Fruit fly (Drosophila melanogaster) whole organism, embryonic: ENCODE results near the gene RabGGTa.
A peak's percentile ranks its signal among the peaks of the same experiment; 100 is the strongest.

ENCODE experiments used
- Awh ChIP-seq: fragments of 200-800 bp; sonication (Bioruptor generic); IDR thresholded peaks from 2 replicates; pipeline ENCODE4, ENCODE4 v1.3.6; 2022; ENCODE audit warnings: missing biosample characterization, missing genetic modification characterization
- CG10959 ChIP-seq: fragments of 200-800 bp; sonication (Bioruptor generic); IDR thresholded peaks from 2 replicates; pipeline ENCODE4 v1.3.6; 2022; ENCODE audit warnings: missing biosample characterization, missing genetic modification characterization
- CG10979 ChIP-seq: fragments of 200-800 bp; sonication (Bioruptor generic); optimal IDR thresholded peaks from 2 replicates; lab custom pipeline; 2018; ENCODE audit warnings: missing biosample characterization, mild to moderate bottlenecking, missing genetic modification characterization, moderate library complexity
- CG12155 ChIP-seq: fragments of 200-800 bp; sonication (Bioruptor generic); optimal IDR thresholded peaks from 3 replicates; lab custom pipeline; 2016; ENCODE audit warnings: missing biosample characterization, missing genetic modification characterization
- CG15011 ChIP-seq: fragments of 200-800 bp; sonication (Bioruptor generic); optimal IDR thresholded peaks from 3 replicates; lab custom pipeline; 2018; ENCODE audit warnings: missing biosample characterization, mild to moderate bottlenecking, missing genetic modification characterization
- CG17829 ChIP-seq: fragments of 200-800 bp; optimal IDR thresholded peaks from 2 replicates; lab custom pipeline; 2019; ENCODE audit warnings: missing biosample characterization, mild to moderate bottlenecking, missing genetic modification characterization, moderate library complexity
- CG18011 ChIP-seq: fragments of 200-800 bp; sonication (Bioruptor generic); optimal IDR thresholded peaks from 2 replicates; lab custom pipeline; 2017; ENCODE audit warnings: missing biosample characterization, missing genetic modification characterization, mild to moderate bottlenecking, moderate library complexity, missing genotype
- CG30403 ChIP-seq: fragments of 200-800 bp; sonication (Bioruptor generic); optimal IDR thresholded peaks from 3 replicates; lab custom pipeline; 2016; ENCODE audit warnings: missing biosample characterization, missing genetic modification characterization
- CG31224 ChIP-seq: fragments of 200-800 bp; sonication (Bioruptor generic); IDR thresholded peaks from 2 replicates; pipeline ENCODE4 v1.3.6; 2022; ENCODE audit warnings: missing biosample characterization, missing genetic modification characterization
- CG6689 ChIP-seq: fragments of 200-800 bp; sonication (Bioruptor generic); IDR thresholded peaks from 2 replicates; pipeline ENCODE4 v1.3.6; 2022; ENCODE audit warnings: missing biosample characterization, missing genetic modification characterization
- CG6791 ChIP-seq: fragments of 200-800 bp; sonication (Bioruptor generic); IDR thresholded peaks from 3 replicates; pipeline ENCODE4 v1.3.6; 2022; ENCODE audit warnings: missing biosample characterization, missing genetic modification characterization; ENCODE audit not compliant: partially characterized antibody
- CG7839 ChIP-seq: fragments of 200-800 bp; sonication (Bioruptor generic); optimal IDR thresholded peaks from 3 replicates; lab custom pipeline; 2018; ENCODE audit warnings: missing biosample characterization, mild to moderate bottlenecking, missing genetic modification characterization, moderate library complexity
- CG8765 ChIP-seq: fragments of 200-800 bp; sonication (Bioruptor generic); IDR thresholded peaks from 2 replicates; pipeline ENCODE4 v1.3.6; 2022; ENCODE audit warnings: missing biosample characterization, missing genetic modification characterization
- ERR ChIP-seq: fragments of 200-800 bp; sonication (Bioruptor generic); optimal IDR thresholded peaks from 2 replicates; lab custom pipeline; 2016; ENCODE audit warnings: missing biosample characterization, missing genetic modification characterization
- Ets65A ChIP-seq: fragments of 200-800 bp; sonication (Bioruptor generic); peaks from one replicate; lab custom pipeline; 2016; ENCODE audit warnings: missing biosample characterization, missing genetic modification characterization
- Gug ChIP-seq: fragments of 200-800 bp; sonication (Bioruptor generic); IDR thresholded peaks from 4 replicates; pipeline ENCODE4 v1.3.6; 2022; ENCODE audit warnings: missing biosample characterization, missing genetic modification characterization
- HLH3B ChIP-seq: fragments of 200-800 bp; sonication (Bioruptor generic); IDR thresholded peaks from 2 replicates; pipeline ENCODE4 v1.3.6; 2022; ENCODE audit warnings: missing biosample characterization, missing genetic modification characterization
- HmgZ ChIP-seq: fragments of 200-800 bp; sonication (Bioruptor generic); optimal IDR thresholded peaks from 2 replicates; lab custom pipeline; 2018; ENCODE audit warnings: missing biosample characterization, mild to moderate bottlenecking, missing genetic modification characterization
- Meics ChIP-seq: fragments of 200-800 bp; sonication (Bioruptor generic); optimal IDR thresholded peaks from 2 replicates; lab custom pipeline; 2017; ENCODE audit warnings: missing biosample characterization, mild to moderate bottlenecking, missing genetic modification characterization
- NFAT ChIP-seq: fragments of 200-800 bp; sonication (Bioruptor generic); IDR thresholded peaks from 2 replicates; pipeline ENCODE4 v1.3.6; 2022; ENCODE audit warnings: missing biosample characterization, missing genetic modification characterization
- PHDP ChIP-seq: fragments of 200-800 bp; sonication (Bioruptor generic); optimal IDR thresholded peaks from 3 replicates; lab custom pipeline; 2018; ENCODE audit warnings: missing biosample characterization, mild to moderate bottlenecking, missing genetic modification characterization, moderate library complexity
- Rfx ChIP-seq: fragments of 200-800 bp; sonication (Bioruptor generic); IDR thresholded peaks from 2 replicates; pipeline ENCODE4 v1.3.6; 2022; ENCODE audit warnings: missing biosample characterization, missing genetic modification characterization
- Scr ChIP-seq: fragments of 200-800 bp; sonication (Bioruptor generic); IDR thresholded peaks from 2 replicates; pipeline ENCODE4 v1.3.6; 2022; ENCODE audit warnings: missing biosample characterization, missing genetic modification characterization; ENCODE audit not compliant: partially characterized antibody
- az2 ChIP-seq: fragments of 200-800 bp; sonication (Bioruptor generic); optimal IDR thresholded peaks from 3 replicates; lab custom pipeline; 2016; ENCODE audit warnings: missing biosample characterization, missing genetic modification characterization
- chm ChIP-seq: fragments of 200-800 bp; sonication (Bioruptor generic); IDR thresholded peaks from 2 replicates; pipeline ENCODE4 v1.3.6; 2022; ENCODE audit warnings: missing biosample characterization, missing genetic modification characterization
- dmrt99B ChIP-seq: fragments of 200-800 bp; sonication (Bioruptor generic); optimal IDR thresholded peaks from 2 replicates; lab custom pipeline; 2018; ENCODE audit warnings: missing biosample characterization, mild to moderate bottlenecking, missing genetic modification characterization, moderate library complexity
- dysf ChIP-seq: fragments of 200-800 bp; sonication (Bioruptor generic); IDR thresholded peaks from 3 replicates; pipeline ENCODE4 v1.3.6; 2022; ENCODE audit warnings: missing biosample characterization, missing genetic modification characterization
- fd96Cb ChIP-seq: fragments of 200-800 bp; sonication (Bioruptor generic); optimal IDR thresholded peaks from 2 replicates; lab custom pipeline; 2018; ENCODE audit warnings: missing biosample characterization, mild to moderate bottlenecking, missing genetic modification characterization, moderate library complexity
- ftz-f1 ChIP-seq: fragments of 200-800 bp; sonication (Bioruptor generic); optimal IDR thresholded peaks from 2 replicates; lab custom pipeline; 2016; ENCODE audit warnings: missing biosample characterization, missing genetic modification characterization
- gem ChIP-seq: fragments of 200-800 bp; sonication (Bioruptor generic); optimal IDR thresholded peaks from 2 replicates; lab custom pipeline; 2019; ENCODE audit warnings: missing biosample characterization, mild to moderate bottlenecking, missing genetic modification characterization, moderate library complexity
- grau ChIP-seq: fragments of 200-800 bp; optimal IDR thresholded peaks from 3 replicates; lab custom pipeline; 2019; ENCODE audit warnings: missing biosample characterization, mild to moderate bottlenecking, missing genetic modification characterization, moderate library complexity
- ind ChIP-seq: fragments of 200-800 bp; sonication (Bioruptor generic); optimal IDR thresholded peaks from 3 replicates; lab custom pipeline; 2016; ENCODE audit warnings: missing biosample characterization, missing genetic modification characterization
- kay ChIP-seq: fragments of 200-800 bp; sonication (Bioruptor generic); optimal IDR thresholded peaks from 2 replicates; lab custom pipeline; 2016; ENCODE audit warnings: missing biosample characterization, missing genetic modification characterization
- klu ChIP-seq: fragments of 200-800 bp; sonication (Bioruptor generic); IDR thresholded peaks from 2 replicates; pipeline ENCODE4 v1.3.6; 2022; ENCODE audit warnings: missing biosample characterization, missing genetic modification characterization
- kni ChIP-seq: fragments of 200-800 bp; sonication (Bioruptor generic); optimal IDR thresholded peaks from 3 replicates; lab custom pipeline; 2017; ENCODE audit warnings: mild to moderate bottlenecking, missing biosample characterization, missing genetic modification reagents, missing genetic modification characterization
- lmd ChIP-seq: fragments of 200-800 bp; sonication (Bioruptor generic); IDR thresholded peaks from 2 replicates; pipeline ENCODE4 v1.3.6; 2022; ENCODE audit warnings: missing biosample characterization, missing genetic modification characterization
- oc ChIP-seq: fragments of 200-800 bp; sonication (Bioruptor generic); optimal IDR thresholded peaks from 2 replicates; lab custom pipeline; 2018; ENCODE audit warnings: missing biosample characterization, mild to moderate bottlenecking, missing genetic modification characterization, moderate library complexity
- odd ChIP-seq: fragments of 200-800 bp; sonication (Bioruptor generic); optimal IDR thresholded peaks from 2 replicates; lab custom pipeline; 2017; ENCODE audit warnings: missing biosample characterization, mild to moderate bottlenecking, missing genetic modification characterization
- peb ChIP-seq: fragments of 200-800 bp; sonication (Bioruptor generic); IDR thresholded peaks from 2 replicates; pipeline ENCODE4 v1.3.6; 2022; ENCODE audit warnings: missing biosample characterization, missing genetic modification characterization
- row ChIP-seq: fragments of 200-800 bp; sonication (Bioruptor generic); IDR thresholded peaks from 3 replicates; pipeline ENCODE4 v1.3.6; 2022; ENCODE audit warnings: missing biosample characterization, missing genetic modification characterization
- sens ChIP-seq: fragments of 200-800 bp; sonication (Bioruptor generic); peaks from one replicate; lab custom pipeline; 2016; ENCODE audit warnings: missing biosample characterization, missing genetic modification characterization
- sisA ChIP-seq: fragments of 200-800 bp; sonication (Bioruptor generic); IDR thresholded peaks from 2 replicates; pipeline ENCODE4 v1.3.6; 2022; ENCODE audit warnings: missing biosample characterization, missing genetic modification characterization
- slbo ChIP-seq: fragments of 200-800 bp; sonication (Bioruptor generic); IDR thresholded peaks from 2 replicates; pipeline ENCODE4 v1.3.6; 2022; ENCODE audit warnings: missing biosample characterization, missing genetic modification characterization
- sob ChIP-seq: fragments of 200-800 bp; sonication (Bioruptor generic); IDR thresholded peaks from 2 replicates; pipeline ENCODE4 v1.3.6; 2022; ENCODE audit warnings: missing biosample characterization, missing genetic modification characterization
- tio ChIP-seq: fragments of 200-800 bp; sonication (Bioruptor generic); optimal IDR thresholded peaks from 2 replicates; lab custom pipeline; 2017; ENCODE audit warnings: missing biosample characterization, missing genetic modification characterization, inconsistent platforms
- tna ChIP-seq: fragments of 200-800 bp; sonication (Bioruptor generic); IDR thresholded peaks from 2 replicates; pipeline ENCODE4 v1.3.6; 2022; ENCODE audit warnings: missing biosample characterization, missing genetic modification characterization; ENCODE audit not compliant: partially characterized antibody
- unpg ChIP-seq: fragments of 200-800 bp; sonication (Bioruptor generic); optimal IDR thresholded peaks from 3 replicates; lab custom pipeline; 2018; ENCODE audit warnings: missing biosample characterization, mild to moderate bottlenecking, missing genetic modification characterization, moderate library complexity
- wdn ChIP-seq: fragments of 200-800 bp; sonication (Bioruptor generic); IDR thresholded peaks from 2 replicates; pipeline ENCODE4 v1.3.6; 2022; ENCODE audit warnings: missing biosample characterization, missing genetic modification characterization
- yki ChIP-seq: fragments of >200 bp; optimal IDR thresholded peaks from 3 replicates; lab custom pipeline; 2018

The RabGGTa gene

DNA sequence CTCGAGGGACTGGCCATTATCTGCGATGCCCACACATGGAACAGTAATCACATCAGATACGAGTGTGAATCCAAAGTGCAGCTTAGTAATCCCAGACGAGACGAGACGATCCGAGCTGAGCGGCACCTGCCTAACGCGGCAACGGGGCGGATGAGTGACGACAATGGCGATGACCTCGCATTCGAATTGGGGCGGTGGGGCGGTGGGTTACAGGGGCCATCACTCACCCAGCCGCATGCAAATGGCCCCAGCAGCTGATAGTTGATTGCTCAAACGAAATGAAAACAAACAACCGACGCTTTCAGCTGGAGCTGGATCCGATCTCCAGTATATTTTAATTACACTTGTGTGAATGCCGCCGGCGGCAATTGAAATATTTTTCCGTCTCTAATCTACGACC lies 46.2 kb upstream of the RabGGTa start (continued):
- TF ChIP-seq peb (GFP tag; lab: Robert Waterston, UW) (0 out of 2 replicates have a peak, but pooled peaks have one; percentile 18), Rfx (GFP tag; lab: Robert Waterston, UW) (peak; percentile 38), tna (peak; percentile 16; the same call in 1 of the 2 replicates), sob (GFP tag; lab: Robert Waterston, UW) (0 out of 2 replicates have a peak, but pooled peaks have one; percentile 33), ERR (GFP tag; lab: Kevin White, UChicago) (no peak), sisA (no peak)

DNA sequence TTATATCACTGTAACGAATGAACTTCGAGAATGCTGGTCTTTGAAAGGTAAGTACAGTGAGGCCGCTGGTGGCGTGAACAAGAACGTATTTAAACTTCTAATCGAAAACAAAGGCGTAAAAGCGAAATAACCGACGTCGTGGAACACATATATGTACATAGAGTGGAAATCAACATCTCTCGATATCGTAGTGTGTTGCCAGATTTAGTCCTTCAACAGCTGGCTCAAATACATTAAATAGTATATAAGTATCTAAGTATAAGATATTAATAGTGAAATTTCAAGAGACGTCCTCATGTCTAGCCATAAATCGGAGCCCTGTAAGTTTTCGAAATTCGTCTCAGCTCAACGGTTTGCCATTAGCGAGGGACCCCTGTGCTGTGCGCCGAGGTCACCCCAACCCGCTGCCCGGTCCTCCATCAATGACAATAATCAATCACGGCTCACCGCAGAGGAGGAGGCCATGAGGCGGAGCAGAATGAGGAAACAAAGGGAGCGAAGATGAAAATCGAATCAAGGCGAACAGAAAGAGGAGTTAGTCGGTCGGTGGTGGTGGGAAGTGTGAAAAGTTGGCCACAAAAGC lies 44.8 kb upstream of the RabGGTa start:
- TF ChIP-seq lmd (no peak; the same call in 1 of the 2 replicates), Ets65A (GFP tag; lab: Kevin White, UChicago) (no peak), CG30403 (GFP tag; lab: Kevin White, UChicago) (peak; percentile 12), kni (GFP tag; lab: Kevin White, UChicago) (peak; percentile 9), odd (GFP tag; lab: Kevin White, UChicago) (no peak), PHDP (tag; lab: Kevin White, UChicago) (peak; percentile 14), CG6791 (GFP tag; lab: Robert Waterston, UW) (0 out of 3 replicates have a peak, but pooled peaks have one; percentile 16), az2 (GFP tag; lab: Kevin White, UChicago) (peak; percentile 4), yki (lab: Kevin White, UChicago) (no peak), chm (GFP tag; lab: Robert Waterston, UW) (peak; percentile 66; the same call in 1 of the 2 replicates), sens (peak; percentile 58), Awh (GFP tag; lab: Robert Waterston, UW) (0 out of 2 replicates have a peak, but pooled peaks have one; percentile 5), slbo (peak; percentile 33; the same call in 1 of the 2 replicates), CG6689 (GFP tag; lab: Robert Waterston, UW) (no peak), CG15011 (GFP tag; lab: Kevin White, UChicago) (no peak), ind (GFP tag; lab: Kevin White, UChicago) (no peak), CG12155 (peak; percentile 9), gem (tag; lab: Kevin White, UChicago) (peak; percentile 38), CG8765 (GFP tag; lab: Robert Waterston, UW) (no peak), Scr (GFP tag; lab: Robert Waterston, UW) (no peak), unpg (GFP tag; lab: Kevin White, UChicago) (peak; percentile 8), HLH3B (GFP tag; lab: Robert Waterston, UW) (no peak), row (GFP tag; lab: Robert Waterston, UW) (0 out of 3 replicates have a peak, but pooled peaks have one; percentile 35), tio (GFP tag; lab: Kevin White, UChicago) (no peak), CG18011 (GFP tag; lab: Kevin White, UChicago) (no peak), wdn (GFP tag; lab: Robert Waterston, UW) (no peak), CG10959 (GFP tag; lab: Robert Waterston, UW) (no peak), fd96Cb (tag; lab: Kevin White, UChicago) (no peak), CG31224 (GFP tag; lab: Robert Waterston, UW) (0 out of 2 replicates have a peak, but pooled peaks have one; percentile 31), NFAT (GFP tag; lab: Robert Waterston, UW) (no peak), CG10979 (tag; lab: Kevin White, UChicago) (peak; percentile 16), dysf (GFP tag; lab: Robert Waterston, UW) (peak; percentile 32; the same call in 2 of the 3 replicates), grau (peak; percentile 86), kay (no peak), Meics (GFP tag; lab: Kevin White, UChicago) (peak; percentile 42), dmrt99B (peak; percentile 43), sisA (no peak), klu (GFP tag; lab: Robert Waterston, UW) (no peak), Gug (GFP tag; lab: Robert Waterston, UW) (0 out of 4 replicates have a peak, but pooled peaks have one; percentile 4), CG17829 (tag; lab: Kevin White, UChicago) (no peak), oc (tag; lab: Kevin White, UChicago) (no peak), ftz-f1 (GFP tag; lab: Kevin White, UChicago) (peak; percentile 35), HmgZ (no peak), CG7839 (tag; lab: Kevin White, UChicago) (peak; percentile 21)
